Fruit fly (Drosophila melanogaster): ENCODE data around the gene abd-A.

The abd-A gene

DNA sequence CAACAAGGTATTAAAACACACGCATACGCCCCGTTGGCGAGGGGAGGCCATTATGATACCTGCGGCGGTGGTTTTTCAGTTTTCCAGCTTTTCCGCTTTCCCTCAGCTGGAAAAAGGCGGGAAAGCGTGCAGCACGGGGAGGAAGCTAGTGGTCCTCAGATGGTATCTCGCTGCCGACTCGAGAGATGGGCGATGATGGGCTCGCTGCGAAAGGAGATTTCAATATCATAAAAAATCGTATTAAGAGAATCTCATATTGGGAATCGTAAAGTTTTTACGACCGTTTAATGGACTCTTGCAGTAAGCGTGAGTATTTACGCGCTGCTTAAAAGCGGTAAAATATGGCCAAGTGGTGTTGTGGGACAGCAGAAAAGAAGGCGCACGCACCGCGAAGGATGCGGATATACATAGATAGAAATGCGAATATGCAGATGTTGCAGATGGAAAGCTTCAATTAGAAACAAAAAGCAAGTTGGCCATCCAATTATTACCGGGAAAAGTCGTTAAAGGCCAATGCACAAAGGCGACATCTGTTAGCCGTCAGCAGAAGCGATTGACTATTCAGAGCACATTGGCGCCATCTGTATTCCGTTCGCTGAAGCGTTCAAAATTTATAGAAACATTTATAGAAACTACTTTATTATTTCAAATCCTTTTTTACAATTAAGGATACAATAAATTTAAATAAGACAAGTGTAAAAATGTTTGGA is 4.6 kb upstream of the abd-A start (continued):
- TF ChIP-seq CG3407 (GFP tag; optimal IDR thresholded peaks at IDR 0.05) (peak; percentile 35), HLH3B (GFP tag; IDR thresholded peaks at IDR 0.05) (peak; percentile 51; the same call in 1 of the 2 replicates), Sox100B (GFP tag; optimal IDR thresholded peaks at IDR 0.05) (peak; percentile 31), CG11723 (GFP tag; optimal IDR thresholded peaks at IDR 0.05) (peak; percentile 27), CG14965 (GFP tag; optimal IDR thresholded peaks at IDR 0.05; ENCODE audit: borderline replicate concordance) (peak; percentile 93), B-H1 (GFP tag; IDR thresholded peaks at IDR 0.05) (no peak), sqz (GFP tag; optimal IDR thresholded peaks at IDR 0.05) (no peak), CG17802 (tag; optimal IDR thresholded peaks at IDR 0.05) (peak; percentile 17), h (optimal IDR thresholded peaks at IDR 0.05) (no peak), dati (GFP tag; IDR thresholded peaks at IDR 0.05) (peak; percentile 43; the same call in 1 of the 2 replicates), CG5245 (GFP tag; optimal IDR thresholded peaks at IDR 0.05) (peak; percentile 51), CG10462 (GFP tag; optimal IDR thresholded peaks at IDR 0.05) (peak; percentile 1), chm (GFP tag; IDR thresholded peaks at IDR 0.05) (peak; percentile 79), CG13296 (GFP tag; optimal IDR thresholded peaks at IDR 0.05) (peak; percentile 9), unpg (GFP tag; optimal IDR thresholded peaks at IDR 0.05) (peak; percentile 50), CG14050 (GFP tag; IDR thresholded peaks at IDR 0.05) (no peak), fd64A (GFP tag; optimal IDR thresholded peaks at IDR 0.05) (peak; percentile 3), ara (GFP tag; IDR thresholded peaks at IDR 0.05) (peak; percentile 67), Lpt (GFP tag; optimal IDR thresholded peaks at IDR 0.05) (peak; percentile 24), nau (GFP tag; optimal IDR thresholded peaks at IDR 0.05) (no peak), PHDP (tag; optimal IDR thresholded peaks at IDR 0.05) (peak; percentile 33), tup (GFP tag; optimal IDR thresholded peaks at IDR 0.05) (no peak), Trl (optimal IDR thresholded peaks at IDR 0.05) (no peak), Trl (GFP tag; optimal IDR thresholded peaks at IDR 0.05) (peak; percentile 33), D (optimal IDR thresholded peaks at IDR 0.05) (no peak), D (GFP tag; optimal IDR thresholded peaks at IDR 0.05) (peak; percentile 51), CTCF (GFP tag; optimal IDR thresholded peaks at IDR 0.05) (peak; percentile 94), MTF-1 (GFP tag; optimal IDR thresholded peaks at IDR 0.05; ENCODE audit: borderline replicate concordance) (peak; percentile 75), CG17328 (GFP tag; IDR thresholded peaks at IDR 0.05) (0 out of 2 replicates have a peak, but pooled peaks have one; percentile 61), CG34224 (GFP tag; IDR thresholded peaks at IDR 0.05; ENCODE audit: partially characterized antibody) (no peak), ab (GFP tag; optimal IDR thresholded peaks at IDR 0.05) (no peak), CG2199 (GFP tag; IDR thresholded peaks at IDR 0.05) (0 out of 3 replicates have a peak, but pooled peaks have one; percentile 17), ap (GFP tag; IDR thresholded peaks at IDR 0.05) (peak; percentile 59; the same call in 1 of the 2 replicates), cad (GFP tag; optimal IDR thresholded peaks at IDR 0.05) (peak; percentile 22), CG4730 (GFP tag; IDR thresholded peaks at IDR 0.05) (peak; percentile 39; the same call in 1 of the 2 replicates), CG1024 (GFP tag; IDR thresholded peaks at IDR 0.05) (peak; percentile 41; the same call in 1 of the 2 replicates), CG7357 (GFP tag; IDR thresholded peaks at IDR 0.05) (0 out of 3 replicates have a peak, but pooled peaks have one; percentile 6), pita (GFP tag; optimal IDR thresholded peaks at IDR 0.05) (peak; percentile 1), CG14014 (GFP tag; IDR thresholded peaks at IDR 0.05) (no peak; the same call in 1 of the 2 replicates), CG4820 (GFP tag; optimal IDR thresholded peaks at IDR 0.05) (peak; percentile 32), slbo (GFP tag; IDR thresholded peaks at IDR 0.05) (peak; percentile 39; the same call in 1 of the 2 replicates), Ravus (GFP tag; IDR thresholded peaks at IDR 0.05) (no peak), ewg (GFP tag; optimal IDR thresholded peaks at IDR 0.05) (peak; percentile 53), CG31441 (GFP tag; IDR thresholded peaks at IDR 0.05) (peak; percentile 28; the same call in 1 of the 2 replicates), CG10959 (GFP tag; IDR thresholded peaks at IDR 0.05) (peak; percentile 16; the same call in 1 of the 2 replicates), jumu (GFP tag; optimal IDR thresholded peaks at IDR 0.05) (no peak), CkIIα-i1 (GFP tag; IDR thresholded peaks at IDR 0.05) (no peak), CG18619 (GFP tag; optimal IDR thresholded peaks at IDR 0.05) (no peak), CG1602 (GFP tag; optimal IDR thresholded peaks at IDR 0.05) (peak; percentile 24), prd (optimal IDR thresholded peaks at IDR 0.05) (no peak), prd (GFP tag; IDR thresholded peaks at IDR 0.05) (peak; percentile 52), CG6654 (GFP tag; optimal IDR thresholded peaks at IDR 0.05) (peak; percentile 22)
